Worm (Caenorhabditis elegans) whole organism, L4/young adult: Measurements from ENCODE around the gene atg-4.2.

Experiments
- dao-5 ChIP-seq: sonication (generic microtip); optimal IDR thresholded peaks from 2 replicates; lab custom pipeline; 2016; ENCODE audit warnings: missing genotype, missing genetic modification characterization, moderate library complexity, missing compliant biosample characterization
- him-1 ChIP-seq: sonication (generic microtip); optimal IDR thresholded peaks from 2 replicates; lab custom pipeline; 2016; ENCODE audit warnings: missing genotype, missing genetic modification reagents, missing genetic modification characterization, missing compliant biosample characterization

DNA sequence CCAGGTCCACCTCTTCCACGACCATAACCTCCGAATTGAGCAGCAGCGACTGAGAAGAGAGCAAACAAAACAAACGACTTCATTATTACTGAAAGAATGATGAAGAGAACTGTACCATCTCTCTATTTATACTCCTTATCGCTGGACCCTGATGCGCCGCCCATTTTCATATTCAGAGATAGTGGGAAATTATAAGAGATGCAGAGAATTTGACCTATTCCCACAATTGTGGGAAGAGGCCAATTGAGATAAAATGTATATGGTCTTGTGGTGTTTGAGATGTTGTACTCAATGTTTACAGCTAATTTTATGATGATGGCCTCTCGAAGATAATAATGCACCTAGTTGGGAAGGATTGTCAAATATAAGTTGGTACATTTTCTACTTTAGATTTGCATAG, 26.9 kb upstream of the atg-4.2 start, which contains the start of gene ttr-50:
- TF ChIP-seq him-1 (tag; lab: Kevin White, UChicago) (no peak), dao-5 (tag; lab: Kevin White, UChicago) (no peak)
